Worm (Caenorhabditis elegans) whole organism, L3 larva: Measurements from ENCODE around the gene Y43F8B.9.

Source experiments
- ceh-82 ChIP-seq: fragments of 150-350 bp; optimal IDR thresholded peaks from 2 replicates; lab custom pipeline; 2014; ENCODE audit warnings: missing biosample characterization, missing genetic modification characterization
- mml-1 ChIP-seq: fragments of 150-350 bp; sonication (generic microtip); optimal IDR thresholded peaks from 3 replicates; lab custom pipeline; 2014; ENCODE audit warnings: missing biosample characterization, missing genetic modification characterization
- nhr-237 ChIP-seq: fragments of 150-350 bp; optimal IDR thresholded peaks from 2 replicates; lab custom pipeline; 2014; ENCODE audit warnings: missing biosample characterization, missing genetic modification characterization
- nhr-77 ChIP-seq: fragments of 150-350 bp; optimal IDR thresholded peaks from 2 replicates; lab custom pipeline; 2014; ENCODE audit warnings: missing biosample characterization, missing genetic modification characterization
- skn-1 ChIP-seq: fragments of 150-350 bp; optimal IDR thresholded peaks from 2 replicates; lab custom pipeline; 2014; ENCODE audit warnings: missing biosample characterization, missing genetic modification characterization
- snpc-4 ChIP-seq: fragments of 150-350 bp; optimal IDR thresholded peaks from 2 replicates; lab custom pipeline; 2014; ENCODE audit warnings: missing biosample characterization, missing genetic modification characterization
- unc-62 ChIP-seq: fragments of 150-350 bp; sonication (generic microtip); optimal IDR thresholded peaks from 4 replicates; lab custom pipeline; 2014; ENCODE audit warnings: missing biosample characterization, missing genetic modification reagents, missing genetic modification characterization

DNA sequence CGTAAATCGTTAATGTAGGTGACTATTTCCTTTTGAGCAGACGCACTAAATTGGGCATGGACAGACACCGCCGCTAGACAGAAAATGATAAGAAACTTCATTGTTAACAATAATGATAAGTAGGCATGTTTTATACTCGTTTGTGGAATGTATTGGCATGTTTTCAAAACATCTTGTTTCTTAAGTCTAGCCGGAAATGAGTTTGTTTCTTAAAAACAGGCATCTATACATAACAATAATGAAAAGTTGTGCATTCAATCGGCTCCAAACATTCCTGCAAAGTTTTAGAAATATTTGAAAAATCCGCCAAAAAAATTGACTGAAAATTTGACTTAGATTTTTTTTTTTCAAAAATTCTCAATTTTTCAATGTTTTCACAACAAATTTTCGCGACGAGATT lies 17.6 kb downstream of the Y43F8B.9 start, which contains the start of gene scl-21:
- no peak for TF ChIP-seq unc-62 (GFP tag; lab: Kevin White, UChicago)
- no peak for TF ChIP-seq ceh-82 (tag; lab: Kevin White, UChicago)
- no peak for TF ChIP-seq skn-1 (tag; lab: Kevin White, UChicago)
- no peak for TF ChIP-seq snpc-4 (tag; lab: Kevin White, UChicago)
- no peak for TF ChIP-seq nhr-77
- TF ChIP-seq nhr-237 (tag; lab: Kevin White, UChicago), result no peak
- TF ChIP-seq mml-1 (tag; lab: Kevin White, UChicago), result no peak
